Fruit fly (Drosophila melanogaster) whole organism, pupa: ENCODE results near the gene Gr98d.

Experiments
- CG10348 ChIP-seq: fragments of 200-800 bp; sonication (Bioruptor generic); IDR thresholded peaks from 2 replicates; pipeline ENCODE4 v1.3.6; 2022; ENCODE audit warnings: missing biosample characterization, missing genetic modification characterization
- CG12605 ChIP-seq: fragments of 200-800 bp; sonication (Bioruptor generic); IDR thresholded peaks from 2 replicates; pipeline ENCODE4 v1.3.6; 2022; ENCODE audit warnings: missing biosample characterization, missing genetic modification characterization
- CG13204 ChIP-seq: fragments of 200-800 bp; sonication (Bioruptor generic); optimal IDR thresholded peaks from 2 replicates; lab custom pipeline; 2018; ENCODE audit warnings: missing biosample characterization, mild to moderate bottlenecking, missing genetic modification characterization, moderate library complexity
- CG14655 ChIP-seq: fragments of 200-800 bp; sonication (Bioruptor generic); optimal IDR thresholded peaks from 3 replicates; lab custom pipeline; 2017; ENCODE audit warnings: mild to moderate bottlenecking, missing biosample characterization, missing genetic modification reagents, missing genetic modification characterization
- CG15710 ChIP-seq: fragments of 200-800 bp; sonication (Bioruptor generic); optimal IDR thresholded peaks from 2 replicates; lab custom pipeline; 2018; ENCODE audit warnings: missing biosample characterization, mild to moderate bottlenecking, missing genetic modification characterization, moderate library complexity
- CG17806 ChIP-seq: fragments of 200-800 bp; sonication (Bioruptor generic); optimal IDR thresholded peaks from 2 replicates; lab custom pipeline; 2018; ENCODE audit warnings: missing biosample characterization, mild to moderate bottlenecking, missing genetic modification characterization, moderate library complexity
- CG32121 ChIP-seq: fragments of 200-800 bp; sonication (Bioruptor generic); IDR thresholded peaks from 2 replicates; pipeline ENCODE4 v1.3.6; 2022; ENCODE audit warnings: missing biosample characterization, missing genetic modification characterization
- CG34367 ChIP-seq: fragments of 200-800 bp; sonication (Bioruptor generic); optimal IDR thresholded peaks from 2 replicates; lab custom pipeline; 2018; ENCODE audit warnings: missing biosample characterization, mild to moderate bottlenecking, missing genetic modification characterization
- CG4496 ChIP-seq: fragments of 200-800 bp; sonication (Bioruptor generic); IDR thresholded peaks from 3 replicates; pipeline ENCODE4 v1.3.6; 2022; ENCODE audit warnings: missing biosample characterization, missing genetic modification characterization
- CG8159 ChIP-seq: fragments of 200-800 bp; sonication (Bioruptor generic); optimal IDR thresholded peaks from 3 replicates; lab custom pipeline; 2018; ENCODE audit warnings: missing biosample characterization, mild to moderate bottlenecking, missing genetic modification characterization, moderate library complexity
- CG9948 ChIP-seq: fragments of 200-800 bp; sonication (Bioruptor generic); optimal IDR thresholded peaks from 2 replicates; lab custom pipeline; 2018; ENCODE audit warnings: missing biosample characterization, mild to moderate bottlenecking, missing genetic modification characterization, moderate library complexity
- D1 ChIP-seq: fragments of 200-800 bp; sonication (Bioruptor generic); optimal IDR thresholded peaks from 2 replicates; lab custom pipeline; 2018; ENCODE audit warnings: missing biosample characterization, mild to moderate bottlenecking, missing genetic modification characterization, moderate library complexity
- EcR ChIP-seq: fragments of 200-800 bp; sonication (Bioruptor generic); optimal IDR thresholded peaks from 3 replicates; lab custom pipeline; 2019; ENCODE audit warnings: missing biosample characterization, missing genetic modification characterization, mild to moderate bottlenecking, moderate library complexity, missing genetic modification reagents
- Ets98B ChIP-seq: fragments of 200-800 bp; sonication (Bioruptor generic); IDR thresholded peaks from 2 replicates; pipeline ENCODE4 v1.3.6; 2022; ENCODE audit warnings: missing biosample characterization, missing genetic modification characterization
- Pif1A ChIP-seq: fragments of 200-800 bp; sonication (Bioruptor generic); optimal IDR thresholded peaks from 3 replicates; lab custom pipeline; 2016; ENCODE audit warnings: missing biosample characterization, missing genetic modification characterization
- Pif1B ChIP-seq: fragments of 200-800 bp; sonication (Bioruptor generic); optimal IDR thresholded peaks from 3 replicates; lab custom pipeline; 2016; ENCODE audit warnings: missing biosample characterization, missing genetic modification characterization
- Snoo ChIP-seq: fragments of 200-800 bp; sonication (Bioruptor generic); optimal IDR thresholded peaks from 3 replicates; lab custom pipeline; 2017; ENCODE audit warnings: missing biosample characterization, mild to moderate bottlenecking, missing genetic modification characterization, inconsistent platforms
- fd96Ca ChIP-seq: fragments of 200-800 bp; sonication (Bioruptor generic); IDR thresholded peaks from 3 replicates; pipeline ENCODE4 v1.3.6; 2022; ENCODE audit warnings: missing biosample characterization, missing genetic modification characterization
- gl ChIP-seq: fragments of 200-800 bp; sonication (Bioruptor generic); optimal IDR thresholded peaks from 2 replicates; lab custom pipeline; 2018; ENCODE audit warnings: missing biosample characterization, mild to moderate bottlenecking, missing genetic modification characterization
- rn ChIP-seq: fragments of 200-800 bp; sonication (Bioruptor generic); IDR thresholded peaks from 2 replicates; pipeline ENCODE4 v1.3.6; 2022; ENCODE audit warnings: missing biosample characterization, missing genetic modification characterization

Gene Gr98d

dm6 chr3R:27545752-27546151, at the start of gene Gr98d:
TSS of gene Gr98d (plus strand) at chr3R:27546052.
- no peak for TF ChIP-seq Ets98B
- no peak for TF ChIP-seq CG9948 (tag; lab: Kevin White, UChicago)
- no peak for TF ChIP-seq EcR (GFP tag; lab: Kevin White, UChicago)
- no peak for TF ChIP-seq CG13204 (GFP tag; lab: Kevin White, UChicago)
- no peak for TF ChIP-seq CG14655 (GFP tag; lab: Kevin White, UChicago)

DNA sequence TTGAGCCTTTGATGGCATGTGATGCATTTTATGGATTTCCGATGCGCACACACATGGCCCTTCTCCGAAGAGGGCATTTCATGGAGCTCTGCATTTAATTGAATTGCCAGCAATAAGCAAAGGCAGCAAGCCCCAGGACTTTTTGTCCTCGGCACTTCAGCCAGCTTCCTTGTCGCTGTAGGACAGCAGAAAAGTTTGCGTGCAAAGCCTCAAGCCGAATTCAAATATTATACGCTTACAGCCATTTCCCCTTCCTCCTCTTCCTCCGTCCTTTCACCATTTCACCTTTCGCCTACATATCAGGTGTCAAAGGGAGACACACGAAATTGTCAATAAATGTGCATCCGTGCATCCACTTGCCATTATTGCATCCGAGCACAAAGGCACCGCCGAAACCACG, 48.2 kb upstream of the Gr98d start:
- no peak for TF ChIP-seq CG10348
- TF ChIP-seq, all 21 proteins: peak for 0

DNA sequence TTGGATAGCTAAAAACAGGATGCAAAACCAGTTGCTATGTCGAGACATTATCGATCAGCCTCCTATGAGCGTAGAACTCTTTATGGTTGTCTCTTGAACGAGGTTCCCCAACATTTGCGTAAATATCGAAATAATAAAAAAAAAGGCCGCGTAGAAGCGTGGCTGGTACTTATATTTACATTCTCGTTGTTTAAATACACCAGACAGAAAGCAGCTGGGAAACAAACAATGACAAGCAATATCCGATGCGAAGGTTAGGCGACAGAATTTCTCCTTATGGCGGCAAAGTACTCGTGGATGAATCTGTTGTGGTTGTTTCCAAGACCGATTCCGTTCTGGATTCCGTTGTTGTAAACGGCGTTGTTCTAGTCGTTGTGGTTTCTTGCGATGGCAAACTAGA, 43.9 kb upstream of the Gr98d start, which contains the start of gene CG43139:
Gene CG43139 (minus strand): TSS at position 88 of the 400 bp plus-strand sequence.
- TF ChIP-seq CG9948 (tag; lab: Kevin White, UChicago), result no peak
- TF ChIP-seq CG10348, result no peak
- no peak for TF ChIP-seq gl
- no peak for TF ChIP-seq CG4496 (GFP tag; lab: Robert Waterston, UW)
- no peak for TF ChIP-seq CG13204 (GFP tag; lab: Kevin White, UChicago)
- no peak for TF ChIP-seq CG15710 (tag; lab: Kevin White, UChicago)
- TF ChIP-seq rn (GFP tag; lab: Robert Waterston, UW), result no peak
- TF ChIP-seq CG32121 (GFP tag; lab: Robert Waterston, UW), result no peak
- no peak for TF ChIP-seq Pif1B
- no peak for TF ChIP-seq Pif1A
- no peak for TF ChIP-seq CG34367 (tag; lab: Kevin White, UChicago)
- TF ChIP-seq Snoo, result no peak
- TF ChIP-seq Ets98B, result no peak
- TF ChIP-seq fd96Ca, result no peak

DNA sequence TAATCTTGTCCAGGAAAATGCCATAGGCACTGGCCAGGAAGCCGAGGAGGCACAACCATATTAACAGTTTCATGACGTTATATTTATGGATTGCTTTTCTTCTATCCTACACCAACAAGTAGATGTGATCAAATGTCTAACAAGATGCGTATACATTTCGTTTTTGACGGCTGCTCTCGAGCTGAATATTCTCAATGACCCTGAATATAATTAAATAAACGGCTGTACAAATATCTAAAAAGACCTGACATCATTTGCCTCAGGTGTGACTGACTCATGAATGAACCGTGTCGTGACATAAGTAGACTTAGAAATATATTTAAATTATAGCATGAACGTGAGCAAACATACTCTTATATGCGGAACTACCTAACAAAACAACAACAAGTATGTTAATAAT, 43.0 kb upstream of the Gr98d start, which contains the start of gene CG5402:
Gene CG5402 (minus strand): TSS at position 101 of the 400 bp plus-strand sequence.
- TF ChIP-seq CG9948 (tag; lab: Kevin White, UChicago) (no peak), CG4496 (GFP tag; lab: Robert Waterston, UW) (no peak)
- TF ChIP-seq, all 21 proteins: peak for 0

DNA sequence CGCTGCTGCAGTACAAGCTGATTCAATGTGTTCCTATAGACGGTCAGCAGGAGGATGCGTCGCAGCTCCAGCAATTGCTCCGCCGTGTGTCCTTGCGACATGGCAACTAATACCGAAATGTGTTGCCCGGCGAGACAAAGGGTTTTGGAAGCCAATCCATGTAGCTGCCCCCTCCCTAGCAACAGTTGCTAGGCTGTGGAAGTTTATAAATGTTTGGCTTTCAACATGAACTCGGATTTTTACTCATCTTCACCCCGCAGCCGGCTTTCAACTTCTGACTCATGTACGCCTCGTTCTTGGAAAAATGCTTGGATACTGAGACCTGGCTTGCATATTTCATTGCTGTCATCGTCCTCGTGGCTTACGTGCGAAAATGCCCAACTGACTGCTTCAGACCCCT, 28.7 kb upstream of the Gr98d start, which contains the start of gene CG13972:
Gene CG13972 (minus strand): TSS at position 101 of the 400 bp plus-strand sequence.
- TF ChIP-seq EcR (GFP tag; lab: Kevin White, UChicago) (no peak), CG9948 (tag; lab: Kevin White, UChicago) (no peak), Ets98B (no peak), fd96Ca (no peak), CG13204 (GFP tag; lab: Kevin White, UChicago) (no peak), Pif1A (no peak), CG10348 (no peak), CG17806 (tag; lab: Kevin White, UChicago) (no peak), CG12605 (no peak), CG8159 (no peak), CG4496 (GFP tag; lab: Robert Waterston, UW) (no peak)

dm6 chr3R:27519879-27520278, 26.0 kb upstream of the Gr98d start:
- TF ChIP-seq CG12605 (no peak), CG8159 (peak; percentile 25), Snoo (no peak)

- TF ChIP-seq EcR (GFP tag; lab: Kevin White, UChicago) (no peak), Pif1B (no peak), rn (GFP tag; lab: Robert Waterston, UW) (no peak), D1 (tag; lab: Kevin White, UChicago) (no peak), Pif1A (no peak), CG14655 (GFP tag; lab: Kevin White, UChicago) (no peak)
- TF ChIP-seq, all 21 proteins: peak for 0
These were observed 25.4 kb upstream of the Gr98d start, which contains the start of gene CG12885 for dm6 chr3R:27520415-27520916. TSS of gene CG12885 (plus strand) at chr3R:27520866.

DNA sequence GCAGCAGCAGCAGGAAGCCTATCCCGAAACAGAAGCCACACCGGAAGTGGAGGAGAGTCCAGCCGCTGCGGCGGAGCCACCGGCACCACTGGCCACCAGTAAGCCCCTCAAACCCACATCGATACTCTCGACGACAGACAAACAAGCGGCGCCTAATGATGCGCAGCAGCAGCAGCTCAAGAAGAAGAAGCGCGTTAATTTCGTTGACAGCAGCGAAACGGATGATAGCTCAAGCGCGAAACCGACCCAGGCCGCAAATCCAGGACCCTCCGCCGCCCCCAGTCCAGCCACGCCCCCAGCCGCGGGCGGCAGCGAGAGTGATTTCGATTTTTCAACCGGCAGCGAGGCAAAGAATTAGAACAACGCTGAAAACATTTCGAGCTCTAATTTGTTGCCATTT, 12.6 kb upstream of the Gr98d start:
- no peak for TF ChIP-seq Pif1B
- TF ChIP-seq CG8159, result no peak
- no peak for TF ChIP-seq EcR (GFP tag; lab: Kevin White, UChicago)
- TF ChIP-seq CG13204 (GFP tag; lab: Kevin White, UChicago), result no peak
- TF ChIP-seq CG32121 (GFP tag; lab: Robert Waterston, UW), result no peak
- no peak for TF ChIP-seq CG14655 (GFP tag; lab: Kevin White, UChicago)
- TF ChIP-seq CG9948 (tag; lab: Kevin White, UChicago), result no peak
- TF ChIP-seq CG12605, result no peak
- TF ChIP-seq CG34367 (tag; lab: Kevin White, UChicago), result no peak
- TF ChIP-seq CG10348, result no peak

DNA sequence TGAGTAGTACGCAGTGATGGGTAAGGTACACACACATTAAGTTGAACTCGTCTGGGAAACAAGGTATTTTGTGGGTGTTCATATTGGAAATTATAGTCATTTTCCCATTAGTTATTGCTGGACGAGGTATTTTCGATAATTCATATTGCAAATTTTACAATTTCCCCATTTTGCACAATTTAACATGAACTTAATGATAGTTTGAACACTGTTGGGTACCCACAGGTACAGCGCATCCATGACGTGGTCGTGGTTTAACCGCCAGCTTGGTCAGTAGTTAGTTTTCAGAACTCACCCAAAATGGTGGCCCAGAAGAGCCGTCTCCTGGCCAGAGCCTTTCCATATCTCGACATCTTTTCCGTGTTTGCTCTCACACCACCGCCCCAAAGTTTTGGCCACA, 3.7 kb upstream of the Gr98d start, which contains the start of gene Gr98b:
Gene Gr98b (plus strand): TSS at position 301 of the 400 bp plus-strand sequence.
- TF ChIP-seq CG9948 (tag; lab: Kevin White, UChicago), result no peak
- TF ChIP-seq rn (GFP tag; lab: Robert Waterston, UW), result no peak
- no peak for TF ChIP-seq CG4496 (GFP tag; lab: Robert Waterston, UW)
- no peak for TF ChIP-seq gl
- no peak for TF ChIP-seq CG13204 (GFP tag; lab: Kevin White, UChicago)
